Worm (Caenorhabditis elegans) whole organism, late embryonic: ENCODE data around the gene F52D10.4.

Experiments used
- T23F11.4 ChIP-seq: fragments of 200-800 bp; sonication (Bioruptor generic); optimal IDR thresholded peaks from 2 replicates; lab custom pipeline; 2018; ENCODE audit warnings: mild to moderate bottlenecking, missing genetic modification characterization, missing compliant biosample characterization
- ama-1 ChIP-seq: fragments of 150-350 bp; optimal IDR thresholded peaks from 2 replicates; lab custom pipeline; 2014
- ceh-14 ChIP-seq: sonication (generic microtip); optimal IDR thresholded peaks from 2 replicates; lab custom pipeline; 2016; ENCODE audit warnings: missing genotype, missing genetic modification characterization, missing compliant biosample characterization
- ceh-18 ChIP-seq: sonication (generic microtip); optimal IDR thresholded peaks from 2 replicates; lab custom pipeline; 2016; ENCODE audit warnings: missing genetic modification characterization, missing compliant biosample characterization
- ceh-24 ChIP-seq: sonication (generic microtip); optimal IDR thresholded peaks from 2 replicates; lab custom pipeline; 2016; ENCODE audit warnings: mild to moderate bottlenecking, missing genetic modification characterization, missing compliant biosample characterization
- elt-4 ChIP-seq: sonication (generic microtip); optimal IDR thresholded peaks from 2 replicates; lab custom pipeline; 2016; ENCODE audit warnings: missing genetic modification characterization, missing compliant biosample characterization
- mec-3 ChIP-seq: sonication (generic microtip); optimal IDR thresholded peaks from 2 replicates; lab custom pipeline; 2016; ENCODE audit warnings: borderline replicate concordance, missing genetic modification characterization, missing compliant biosample characterization
- pag-3 ChIP-seq: sonication (generic microtip); optimal IDR thresholded peaks from 2 replicates; lab custom pipeline; 2016; ENCODE audit warnings: missing compliant biosample characterization, missing genetic modification characterization, borderline replicate concordance
- unc-55 ChIP-seq: sonication (generic microtip); optimal IDR thresholded peaks from 2 replicates; lab custom pipeline; 2017; ENCODE audit warnings: missing biosample characterization, missing genetic modification reagents, missing genetic modification characterization

DNA sequence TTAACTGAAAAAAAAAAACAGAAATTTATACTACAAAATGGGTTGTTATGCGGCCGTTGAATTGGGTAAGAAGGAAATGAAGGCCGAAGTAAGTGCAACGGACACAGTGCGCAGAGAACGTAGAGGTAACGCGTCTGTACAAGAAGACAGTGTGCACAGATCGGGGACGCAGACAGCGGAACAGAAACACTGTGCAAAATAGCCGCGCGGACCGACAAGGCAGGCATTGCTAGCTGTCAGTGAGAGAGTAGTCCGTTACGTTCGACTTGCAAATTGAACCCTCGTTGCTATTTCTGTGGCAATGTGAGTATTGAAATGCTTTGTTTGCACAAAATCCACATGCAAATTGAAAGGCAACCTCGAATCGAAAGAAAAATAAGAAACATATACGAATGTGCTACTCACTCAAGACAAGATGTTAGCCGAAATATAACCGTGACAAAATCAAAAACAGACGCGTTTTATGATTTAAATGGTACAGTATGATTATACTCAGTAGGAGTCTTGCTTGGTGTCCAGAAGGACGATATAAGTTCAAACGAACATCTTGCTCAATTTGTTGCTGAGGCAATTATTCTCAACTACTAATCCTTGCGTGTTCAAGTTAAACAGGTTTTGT is 16.7 kb upstream of the F52D10.4 start:
- TF ChIP-seq pag-3 (tag; lab: Kevin White, UChicago) (no peak), ceh-14 (tag; lab: Kevin White, UChicago) (no peak), unc-55 (GFP tag; lab: Kevin White, UChicago) (no peak), mec-3 (tag; lab: Kevin White, UChicago) (no peak), ceh-18 (tag; lab: Kevin White, UChicago) (no peak), ceh-24 (no peak), T23F11.4 (GFP tag; lab: Kevin White, UChicago) (no peak), elt-4 (no peak), ama-1 (lab: Kevin White, UChicago) (no peak)
